Fruit fly (Drosophila melanogaster): ENCODE measurements around the gene snRNP-U1-C.
A peak's percentile ranks its signal among the peaks of the same experiment; 100 is the strongest.

Gene snRNP-U1-C

dm6 chr3R:19031210-19031609 is 47.8 kb upstream of the snRNP-U1-C start, which contains the start of the genes Prp18 and CG6013:
TSS of gene Prp18 (minus strand) at chr3R:19031271.
TSS of gene CG6013 (plus strand) at chr3R:19031503.
- TF ChIP-seq E2f2 (GFP tag; IDR thresholded peaks at IDR 0.05) (no peak), B-H1 (GFP tag; IDR thresholded peaks at IDR 0.05) (no peak), CG9437 (GFP tag; optimal IDR thresholded peaks at IDR 0.05) (peak; percentile 13), Vsx1 (GFP tag; optimal IDR thresholded peaks at IDR 0.05) (no peak), CG2116 (GFP tag; optimal IDR thresholded peaks at IDR 0.05) (peak; percentile 40), CG31388 (GFP tag; optimal IDR thresholded peaks at IDR 0.05) (no peak), Hr3 (GFP tag; optimal IDR thresholded peaks at IDR 0.05) (peak; percentile 63), Ets97D (GFP tag; optimal IDR thresholded peaks at IDR 0.05) (no peak), eve (GFP tag; optimal IDR thresholded peaks at IDR 0.05) (no peak), BEAF-32 (GFP tag; optimal IDR thresholded peaks at IDR 0.05) (peak; percentile 18), Fer2 (tag; optimal IDR thresholded peaks at IDR 0.05) (peak; percentile 52), CG7372 (GFP tag; IDR thresholded peaks at IDR 0.05) (no peak), pan (optimal IDR thresholded peaks at IDR 0.05) (no peak), pan (GFP tag; optimal IDR thresholded peaks at IDR 0.05 in 1 of 2, IDR thresholded peaks at IDR 0.05 in 1 of 2) (peak in 1 of 2 experiments; percentile 56), CG12744 (GFP tag; optimal IDR thresholded peaks at IDR 0.05) (no peak), CG3995 (GFP tag; optimal IDR thresholded peaks at IDR 0.05) (no peak), CG7357 (GFP tag; IDR thresholded peaks at IDR 0.05) (no peak), hkb (optimal IDR thresholded peaks at IDR 0.05) (no peak), hkb (GFP tag; IDR thresholded peaks at IDR 0.05) (no peak), tap (tag; optimal IDR thresholded peaks at IDR 0.05) (peak; percentile 60), Hmr (GFP tag; optimal IDR thresholded peaks at IDR 0.05) (peak; percentile 44), CG11093 (GFP tag; IDR thresholded peaks at IDR 0.05) (no peak), CG4820 (GFP tag; optimal IDR thresholded peaks at IDR 0.05) (peak; percentile 0), CG7271 (tag; optimal IDR thresholded peaks at IDR 0.05) (peak; percentile 65), en (GFP tag; optimal IDR thresholded peaks at IDR 0.05) (no peak), nmo (GFP tag; optimal IDR thresholded peaks at IDR 0.05) (peak; percentile 86), lab (GFP tag; optimal IDR thresholded peaks at IDR 0.05) (no peak), CG8924 (tag; optimal IDR thresholded peaks at IDR 0.05) (peak; percentile 87), Med (GFP tag) (peak; percentile 57), CoRest (tag; optimal IDR thresholded peaks at IDR 0.05) (peak; percentile 79), mld (GFP tag; IDR thresholded peaks at IDR 0.05; ENCODE audit: partially characterized antibody) (no peak), fd3F (GFP tag; optimal IDR thresholded peaks at IDR 0.05) (peak; percentile 63), sd (tag; optimal IDR thresholded peaks at IDR 0.05) (peak; percentile 89), Bdp1 (GFP tag; optimal IDR thresholded peaks at IDR 0.05) (no peak), sob (GFP tag; IDR thresholded peaks at IDR 0.05) (peak; percentile 38; the same call in 1 of the 2 replicates), CTCF (GFP tag; optimal IDR thresholded peaks at IDR 0.05) (no peak), caup (GFP tag; optimal IDR thresholded peaks at IDR 0.05; ENCODE audit: severe bottlenecking) (peak; percentile 18), kay (GFP tag; optimal IDR thresholded peaks at IDR 0.05) (no peak), BtbVII (GFP tag; optimal IDR thresholded peaks at IDR 0.05) (peak; percentile 5), crol (GFP tag; IDR thresholded peaks at IDR 0.05) (no peak), Deaf1 (tag; optimal IDR thresholded peaks at IDR 0.05) (peak; percentile 38), pros (GFP tag; optimal IDR thresholded peaks at IDR 0.05) (no peak), da (GFP tag; optimal IDR thresholded peaks at IDR 0.05) (no peak), CG15696 (tag; optimal IDR thresholded peaks at IDR 0.05) (peak; percentile 76), ash1 (GFP tag; optimal IDR thresholded peaks at IDR 0.05) (no peak), nom (GFP tag; optimal IDR thresholded peaks at IDR 0.05) (no peak), wor (GFP tag; IDR thresholded peaks at IDR 0.05) (no peak), Sry-β (GFP tag; optimal IDR thresholded peaks at IDR 0.05) (no peak), CG12659 (GFP tag; optimal IDR thresholded peaks at IDR 0.05) (peak; percentile 60), jigr1 (GFP tag; IDR thresholded peaks at IDR 0.05) (no peak), CG12155 (GFP tag; optimal IDR thresholded peaks at IDR 0.05) (peak; percentile 46), MESR4 (GFP tag; optimal IDR thresholded peaks at IDR 0.05) (no peak)

Data from whole organism, embryonic.